4 fruit fly cellular contexts compared by ENCODE assay signal in genomic region chrX:4677427-4677826, dm6.
TF ChIP-seq lines count a peak whose summit lies in the region.

No protein-coding gene starts in this region.

- no peak for TF ChIP-seq CTCF in whole organism, embryonic (GFP tag; optimal IDR thresholded peaks at IDR 0.05; lab: Kevin White, UChicago)

TF ChIP-seq in whole organism, embryonic, 481 proteins besides CTCF, POLR2A, EP300 and RAD21:
- peak; percentile 40 for TF ChIP-seq CG15696 (tag; optimal IDR thresholded peaks at IDR 0.05; lab: Kevin White, UChicago)
- TF ChIP-seq Xrp1 (GFP tag; IDR thresholded peaks at IDR 0.05; lab: Robert Waterston, UW), result 0 out of 2 replicates have a peak, but pooled peaks have one; percentile 30
- TF ChIP-seq ash1 (GFP tag; optimal IDR thresholded peaks at IDR 0.05; lab: Kevin White, UChicago), result no peak
- TF ChIP-seq CG1233 (GFP tag; optimal IDR thresholded peaks at IDR 0.05; lab: Kevin White, UChicago), result no peak
- no peak for TF ChIP-seq gro (GFP tag; optimal IDR thresholded peaks at IDR 0.05; lab: Kevin White, UChicago)
- peak; percentile 26 for TF ChIP-seq CG15479 (GFP tag; optimal IDR thresholded peaks at IDR 0.05; lab: Kevin White, UChicago)
- TF ChIP-seq CG8290 (GFP tag; optimal IDR thresholded peaks at IDR 0.05; lab: Kevin White, UChicago), result no peak
- TF ChIP-seq CG8290 (tag; optimal IDR thresholded peaks at IDR 0.05; lab: Kevin White, UChicago), result peak in 1 of 2 experiments; percentile 3
- peak; percentile 44 for TF ChIP-seq CG33557 (GFP tag; optimal IDR thresholded peaks at IDR 0.05; lab: Kevin White, UChicago)
- TF ChIP-seq Ravus (GFP tag; IDR thresholded peaks at IDR 0.05; lab: Robert Waterston, UW), result no peak
- peak; percentile 26 for TF ChIP-seq HLHmδ (GFP tag; optimal IDR thresholded peaks at IDR 0.05; lab: Kevin White, UChicago)
- peak; percentile 43 for TF ChIP-seq sd (tag; optimal IDR thresholded peaks at IDR 0.05; lab: Kevin White, UChicago)
- TF ChIP-seq pros (GFP tag; optimal IDR thresholded peaks at IDR 0.05; lab: Kevin White, UChicago), result peak; percentile 19
- TF ChIP-seq cwo (GFP tag; optimal IDR thresholded peaks at IDR 0.05; lab: Kevin White, UChicago), result no peak
- no peak for TF ChIP-seq CG14860 (GFP tag; IDR thresholded peaks at IDR 0.05; lab: Robert Waterston, UW; ENCODE audit: partially characterized antibody)
- TF ChIP-seq Kr (GFP tag; optimal IDR thresholded peaks at IDR 0.05; lab: Kevin White, UChicago), result no peak
- TF ChIP-seq ci (GFP tag; IDR thresholded peaks at IDR 0.05; lab: Robert Waterston, UW), result 0 out of 3 replicates have a peak, but pooled peaks have one; percentile 10
- TF ChIP-seq Med (GFP tag; lab: Kevin White, UChicago), result peak; percentile 16
- TF ChIP-seq nom (GFP tag; optimal IDR thresholded peaks at IDR 0.05; lab: Kevin White, UChicago), result peak; percentile 25

TF ChIP-seq in whole organism, prepupa, 60 proteins besides CTCF, POLR2A, EP300 and RAD21 (continues in another document):
- TF ChIP-seq dac (GFP tag; optimal IDR thresholded peaks at IDR 0.05; lab: Kevin White, UChicago) (no peak), CG31627 (GFP tag; optimal IDR thresholded peaks at IDR 0.05; lab: Kevin White, UChicago) (no peak), Gug (GFP tag; IDR thresholded peaks at IDR 0.05; lab: Robert Waterston, UW) (no peak), Lpt (GFP tag; optimal IDR thresholded peaks at IDR 0.05; lab: Kevin White, UChicago) (no peak), CG34406 (GFP tag; optimal IDR thresholded peaks at IDR 0.05; lab: Kevin White, UChicago) (peak; percentile 11), Hr4 (GFP tag; optimal IDR thresholded peaks at IDR 0.05; lab: Kevin White, UChicago) (no peak), CG6163 (GFP tag; IDR thresholded peaks at IDR 0.05; lab: Robert Waterston, UW) (0 out of 3 replicates have a peak, but pooled peaks have one; percentile 34), ss (GFP tag; optimal IDR thresholded peaks at IDR 0.05; lab: Kevin White, UChicago) (peak in 1 of 2 experiments; percentile 55), fkh (GFP tag; optimal IDR thresholded peaks at IDR 0.05; lab: Kevin White, UChicago) (no peak), Sox15 (GFP tag; optimal IDR thresholded peaks at IDR 0.05; lab: Kevin White, UChicago) (no peak), CG11294 (GFP tag; IDR thresholded peaks at IDR 0.05; lab: Robert Waterston, UW) (no peak), topi (GFP tag; optimal IDR thresholded peaks at IDR 0.05; lab: Kevin White, UChicago) (peak; percentile 6), Sox102F (GFP tag; optimal IDR thresholded peaks at IDR 0.05; lab: Kevin White, UChicago) (no peak), lz (GFP tag; optimal IDR thresholded peaks at IDR 0.05; lab: Kevin White, UChicago) (no peak), CG9139 (GFP tag; optimal IDR thresholded peaks at IDR 0.05; lab: Kevin White, UChicago) (peak; percentile 22), CG6854 (GFP tag; optimal IDR thresholded peaks at IDR 0.05; lab: Kevin White, UChicago) (no peak), CG15336 (GFP tag; IDR thresholded peaks at IDR 0.05; lab: Robert Waterston, UW) (no peak), dsx (GFP tag; optimal IDR thresholded peaks at IDR 0.05; lab: Kevin White, UChicago; ENCODE audit: poor library complexity, severe bottlenecking) (no peak), Smox (GFP tag; optimal IDR thresholded peaks at IDR 0.05; lab: Kevin White, UChicago) (no peak), CG6276 (GFP tag; optimal IDR thresholded peaks at IDR 0.05; lab: Kevin White, UChicago) (no peak), CG11902 (GFP tag; optimal IDR thresholded peaks at IDR 0.05; lab: Kevin White, UChicago) (no peak), CG6792 (GFP tag; optimal IDR thresholded peaks at IDR 0.05; lab: Kevin White, UChicago) (peak; percentile 5), Ets96B (tag; optimal IDR thresholded peaks at IDR 0.05; lab: Kevin White, UChicago) (no peak), esn (GFP tag; optimal IDR thresholded peaks at IDR 0.05; lab: Kevin White, UChicago) (peak; percentile 30), svp (GFP tag; lab: Kevin White, UChicago) (peak; percentile 52)

TF ChIP-seq in whole organism, pupa, 21 proteins besides CTCF, POLR2A, EP300 and RAD21:
- TF ChIP-seq Pif1B (GFP tag; optimal IDR thresholded peaks at IDR 0.05; lab: Kevin White, UChicago), result peak; percentile 1
- TF ChIP-seq Ets98B (GFP tag; IDR thresholded peaks at IDR 0.05; lab: Robert Waterston, UW), result 0 out of 2 replicates have a peak, but pooled peaks have one; percentile 13
- no peak for TF ChIP-seq CG8301 (tag; optimal IDR thresholded peaks at IDR 0.05; lab: Kevin White, UChicago)
- peak; percentile 52; the same call in 1 of the 3 replicates for TF ChIP-seq CG4496 (GFP tag; IDR thresholded peaks at IDR 0.05; lab: Robert Waterston, UW)

TF ChIP-seq in whole organism, wandering third instar larva, 38 proteins besides CTCF, POLR2A, EP300 and RAD21:
- TF ChIP-seq dl (GFP tag; optimal IDR thresholded peaks at IDR 0.05; lab: Kevin White, UChicago; ENCODE audit: insufficient read depth in 1 of 2, partially characterized antibody in 2 of 2), result no peak
- TF ChIP-seq Hr83 (GFP tag; optimal IDR thresholded peaks at IDR 0.05; lab: Kevin White, UChicago; ENCODE audit: poor library complexity, severe bottlenecking), result peak; percentile 22
- no peak for TF ChIP-seq Abd-B (GFP tag; optimal IDR thresholded peaks at IDR 0.05; lab: Kevin White, UChicago)
- peak; percentile 21 for TF ChIP-seq GATAd (GFP tag; optimal IDR thresholded peaks at IDR 0.05; lab: Kevin White, UChicago)
- peak; percentile 5 for TF ChIP-seq br (GFP tag; optimal IDR thresholded peaks at IDR 0.05; lab: Kevin White, UChicago)
- peak; percentile 30 for TF ChIP-seq rgr (GFP tag; optimal IDR thresholded peaks at IDR 0.05; lab: Kevin White, UChicago)
- TF ChIP-seq woc (GFP tag; optimal IDR thresholded peaks at IDR 0.05; lab: Kevin White, UChicago), result no peak
- TF ChIP-seq tai (GFP tag; optimal IDR thresholded peaks at IDR 0.05; lab: Kevin White, UChicago), result no peak
- peak; percentile 30 for TF ChIP-seq h (GFP tag; optimal IDR thresholded peaks at IDR 0.05; lab: Kevin White, UChicago)
- TF ChIP-seq dsf (GFP tag; optimal IDR thresholded peaks at IDR 0.05; lab: Kevin White, UChicago; ENCODE audit: borderline replicate concordance), result peak; percentile 52
- no peak for TF ChIP-seq OdsH (GFP tag; optimal IDR thresholded peaks at IDR 0.05; lab: Kevin White, UChicago)
- no peak for TF ChIP-seq Mio (GFP tag; optimal IDR thresholded peaks at IDR 0.05; lab: Kevin White, UChicago)
- TF ChIP-seq Hnf4 (GFP tag; optimal IDR thresholded peaks at IDR 0.05; lab: Kevin White, UChicago), result peak; percentile 19
- peak; percentile 5 for TF ChIP-seq Sp1 (GFP tag; optimal IDR thresholded peaks at IDR 0.05; lab: Kevin White, UChicago)
- no peak for TF ChIP-seq usp (GFP tag; optimal IDR thresholded peaks at IDR 0.05; lab: Kevin White, UChicago)

Comparison
In these comparisons a context has a peak if more than half of its experiments do, and no peak if none do; other contexts are left out.
1. Of the 7 proteins assayed by ChIP-seq in both whole organism, embryonic and whole organism, prepupa: peak only in whole organism, embryonic: none; only in whole organism, prepupa: Blimp-1; in both: none; in neither: 6.